Fruit fly (Drosophila melanogaster) whole organism, embryonic: ENCODE results near the gene Targ3.

Experiments used
- Bgb ChIP-seq: fragments of 200-800 bp; sonication (Bioruptor generic); IDR thresholded peaks from 2 replicates; pipeline ENCODE4 v1.3.6; 2022; ENCODE audit warnings: missing biosample characterization, missing genetic modification characterization; ENCODE audit not compliant: partially characterized antibody
- CG1024 ChIP-seq: fragments of 200-800 bp; sonication (Bioruptor generic); IDR thresholded peaks from 2 replicates; pipeline ENCODE4 v1.3.6; 2022; ENCODE audit warnings: missing biosample characterization, missing genetic modification characterization
- CG11504 ChIP-seq: fragments of 200-800 bp; sonication (Bioruptor generic); optimal IDR thresholded peaks from 3 replicates; lab custom pipeline; 2019; ENCODE audit warnings: missing biosample characterization, mild to moderate bottlenecking, missing genetic modification characterization, moderate library complexity
- CG12104 ChIP-seq: fragments of 200-800 bp; sonication (Bioruptor generic); optimal IDR thresholded peaks from 3 replicates; lab custom pipeline; 2016; ENCODE audit warnings: missing biosample characterization, missing genetic modification characterization
- CG12391 ChIP-seq: fragments of 200-800 bp; sonication (Bioruptor generic); optimal IDR thresholded peaks from 3 replicates; lab custom pipeline; 2018; ENCODE audit warnings: missing biosample characterization, mild to moderate bottlenecking, missing genetic modification characterization, moderate library complexity
- CG15514 ChIP-seq: fragments of 200-800 bp; sonication (Bioruptor generic); optimal IDR thresholded peaks from 3 replicates; lab custom pipeline; 2017; ENCODE audit warnings: missing biosample characterization, missing genetic modification characterization, mild to moderate bottlenecking, moderate library complexity, missing genetic modification reagents
- CG16813 ChIP-seq: fragments of 200-800 bp; sonication (Bioruptor generic); IDR thresholded peaks from 3 replicates; pipeline ENCODE4 v1.3.6; 2022; ENCODE audit warnings: missing biosample characterization, missing genetic modification characterization; ENCODE audit not compliant: partially characterized antibody
- CG17186 ChIP-seq: fragments of 200-800 bp; sonication (Bioruptor generic); optimal IDR thresholded peaks from 3 replicates; lab custom pipeline; 2017; ENCODE audit warnings: missing biosample characterization, missing genetic modification reagents, missing genetic modification characterization
- CG2120 ChIP-seq: fragments of 200-800 bp; sonication (Bioruptor generic); optimal IDR thresholded peaks from 3 replicates; lab custom pipeline; 2016; ENCODE audit warnings: missing biosample characterization, missing genetic modification characterization
- CG2889 ChIP-seq: fragments of 200-800 bp; sonication (Bioruptor generic); IDR thresholded peaks from 3 replicates; pipeline ENCODE4 v1.3.6; 2022; ENCODE audit warnings: missing biosample characterization, missing genetic modification characterization
- CG30020 ChIP-seq: fragments of 200-800 bp; optimal IDR thresholded peaks from 2 replicates; lab custom pipeline; 2019; ENCODE audit warnings: missing biosample characterization, mild to moderate bottlenecking, missing genetic modification characterization, moderate library complexity
- CG32772 ChIP-seq: fragments of 200-800 bp; sonication (Bioruptor generic); IDR thresholded peaks from 2 replicates; pipeline ENCODE4 v1.3.6; 2022; ENCODE audit warnings: missing biosample characterization, missing genetic modification characterization
- CG3281 ChIP-seq: fragments of 200-800 bp; sonication (Bioruptor generic); optimal IDR thresholded peaks from 3 replicates; lab custom pipeline; 2017; ENCODE audit warnings: missing biosample characterization, mild to moderate bottlenecking, missing genetic modification characterization
- CG3995 ChIP-seq: fragments of 200-800 bp; sonication (Bioruptor generic); optimal IDR thresholded peaks from 3 replicates; lab custom pipeline; 2016; ENCODE audit warnings: missing biosample characterization, missing genetic modification characterization
- CG4854 ChIP-seq: fragments of 200-800 bp; sonication (Bioruptor generic); optimal IDR thresholded peaks from 2 replicates; lab custom pipeline; 2016; ENCODE audit warnings: missing biosample characterization, missing genetic modification characterization, inconsistent platforms
- CG5953 ChIP-seq: fragments of 200-800 bp; sonication (Bioruptor generic); IDR thresholded peaks from 2 replicates; pipeline ENCODE4 v1.3.6; 2022; ENCODE audit warnings: missing biosample characterization, missing genetic modification characterization
- CG7928 ChIP-seq: fragments of 200-800 bp; sonication (Bioruptor generic); optimal IDR thresholded peaks from 2 replicates; lab custom pipeline; 2017; ENCODE audit warnings: missing biosample characterization, mild to moderate bottlenecking, missing genetic modification characterization
- CoRest ChIP-seq: fragments of 200-800 bp; sonication (Bioruptor generic); optimal IDR thresholded peaks from 3 replicates; lab custom pipeline; 2018; ENCODE audit warnings: missing biosample characterization, mild to moderate bottlenecking, missing genetic modification characterization, moderate library complexity
- Doc3 ChIP-seq: fragments of 200-800 bp; sonication (Bioruptor generic); IDR thresholded peaks from 3 replicates; pipeline ENCODE4 v1.3.6; 2022; ENCODE audit warnings: missing biosample characterization, missing genetic modification characterization; ENCODE audit not compliant: partially characterized antibody
- Ets65A ChIP-seq: fragments of 200-800 bp; sonication (Bioruptor generic); peaks from one replicate; lab custom pipeline; 2016; ENCODE audit warnings: missing biosample characterization, missing genetic modification characterization
- Fer1 ChIP-seq: fragments of 200-800 bp; sonication (Bioruptor generic); optimal IDR thresholded peaks from 2 replicates; lab custom pipeline; 2017; ENCODE audit warnings: missing biosample characterization, mild to moderate bottlenecking, missing genetic modification characterization
- Hand ChIP-seq: fragments of 200-800 bp; sonication (Bioruptor generic); optimal IDR thresholded peaks from 2 replicates; lab custom pipeline; 2017; ENCODE audit warnings: mild to moderate bottlenecking, missing biosample characterization, missing genetic modification reagents, missing genetic modification characterization
- Hmr ChIP-seq: fragments of 200-800 bp; sonication (Bioruptor generic); optimal IDR thresholded peaks from 3 replicates; lab custom pipeline; 2017; ENCODE audit warnings: mild to moderate bottlenecking, missing biosample characterization, missing genetic modification reagents, missing genetic modification characterization
- Hr51 ChIP-seq, 2 experiments: fragments of 200-800 bp; sonication (Bioruptor generic); optimal IDR thresholded peaks; 2 replicates in 1 of 2; 3 replicates in 1 of 2; lab custom pipeline; 2016 to 2018; ENCODE audit warnings: missing biosample characterization in 2 of 2, missing genetic modification characterization in 2 of 2, mild to moderate bottlenecking in 1 of 2, moderate library complexity in 1 of 2
- Hr78 ChIP-seq, 2 experiments: fragments of 200-800 bp in 1 of 2; fragments of >200 bp in 1 of 2; sonication (Bioruptor generic) in 1 of 2; optimal IDR thresholded peaks; 2 replicates each; lab custom pipeline; 2017 to 2019; ENCODE audit warnings: missing biosample characterization in 2 of 2, missing genetic modification characterization in 2 of 2, mild to moderate bottlenecking in 1 of 2, moderate library complexity in 1 of 2
- Mad ChIP-seq: fragments of 200-800 bp; sonication (Bioruptor generic); optimal IDR thresholded peaks from 2 replicates; lab custom pipeline; 2016; ENCODE audit warnings: missing biosample characterization, missing genetic modification characterization
- Max ChIP-seq: fragments of 200-800 bp; sonication (Bioruptor generic); optimal IDR thresholded peaks from 2 replicates; lab custom pipeline; 2016; ENCODE audit warnings: missing biosample characterization, mild to moderate bottlenecking, missing genetic modification characterization
- Pdp1 ChIP-seq, 2 experiments: fragments of 200-800 bp; sonication (Bioruptor generic); optimal IDR thresholded peaks; 3 replicates each; lab custom pipeline; 2016; ENCODE audit warnings: missing biosample characterization in 2 of 2, missing genetic modification characterization in 2 of 2, mild to moderate bottlenecking in 1 of 2, moderate library complexity in 1 of 2
- Sin3A ChIP-seq: fragments of >200 bp; optimal IDR thresholded peaks from 2 replicates; lab custom pipeline; 2018
- cg ChIP-seq: fragments of 200-800 bp; sonication (Bioruptor generic); optimal IDR thresholded peaks from 3 replicates; lab custom pipeline; 2019; ENCODE audit warnings: missing biosample characterization, mild to moderate bottlenecking, missing genetic modification characterization, moderate library complexity
- chn ChIP-seq: fragments of 200-800 bp; sonication (Bioruptor generic); optimal IDR thresholded peaks from 2 replicates; lab custom pipeline; 2016; ENCODE audit warnings: missing biosample characterization, missing genetic modification characterization
- crp ChIP-seq, 2 experiments: fragments of 200-800 bp; sonication (Bioruptor generic); optimal IDR thresholded peaks; 2 replicates in 1 of 2; 3 replicates in 1 of 2; lab custom pipeline; 2017; ENCODE audit warnings: missing biosample characterization in 2 of 2, missing genetic modification characterization in 2 of 2, mild to moderate bottlenecking in 1 of 2, moderate library complexity in 1 of 2
- eve ChIP-seq, 2 experiments: fragments of >200 bp; optimal IDR thresholded peaks; 2 replicates each; lab custom pipeline; 2017; ENCODE audit warnings: missing biosample characterization in 2 of 2, missing genetic modification characterization in 2 of 2
- fd96Cb ChIP-seq: fragments of 200-800 bp; sonication (Bioruptor generic); optimal IDR thresholded peaks from 2 replicates; lab custom pipeline; 2018; ENCODE audit warnings: missing biosample characterization, mild to moderate bottlenecking, missing genetic modification characterization, moderate library complexity
- fu2 ChIP-seq: fragments of 200-800 bp; sonication (Bioruptor generic); optimal IDR thresholded peaks from 2 replicates; lab custom pipeline; 2016; ENCODE audit warnings: missing biosample characterization, missing genetic modification characterization
- h ChIP-seq: fragments of >200 bp; optimal IDR thresholded peaks from 2 replicates; lab custom pipeline; 2017
- hbn ChIP-seq: fragments of 200-800 bp; sonication (Bioruptor generic); IDR thresholded peaks from 2 replicates; pipeline ENCODE4 v1.3.6; 2022; ENCODE audit warnings: missing biosample characterization, missing genetic modification characterization; ENCODE audit not compliant: partially characterized antibody
- ken ChIP-seq: fragments of 200-800 bp; sonication (Bioruptor generic); IDR thresholded peaks from 3 replicates; pipeline ENCODE4 v1.3.6; 2022; ENCODE audit warnings: missing biosample characterization, missing genetic modification characterization
- knrl ChIP-seq: fragments of 200-800 bp; sonication (Bioruptor generic); IDR thresholded peaks from 3 replicates; pipeline ENCODE4 v1.3.6; 2022; ENCODE audit warnings: missing biosample characterization, missing genetic modification characterization; ENCODE audit not compliant: partially characterized antibody
- nmo ChIP-seq: fragments of 200-800 bp; sonication (Bioruptor generic); optimal IDR thresholded peaks from 2 replicates; lab custom pipeline; 2018; ENCODE audit warnings: missing biosample characterization, mild to moderate bottlenecking, missing genetic modification characterization, moderate library complexity
- onecut ChIP-seq: fragments of 200-800 bp; sonication (Bioruptor generic); IDR thresholded peaks from 2 replicates; pipeline ENCODE4 v1.3.6; 2022; ENCODE audit warnings: missing biosample characterization, missing genetic modification characterization
- phol ChIP-seq: fragments of 200-800 bp; sonication (Bioruptor generic); optimal IDR thresholded peaks from 3 replicates; lab custom pipeline; 2018; ENCODE audit warnings: missing biosample characterization, mild to moderate bottlenecking, missing genetic modification characterization, moderate library complexity
- pros ChIP-seq: fragments of 200-800 bp; sonication (Bioruptor generic); optimal IDR thresholded peaks from 3 replicates; lab custom pipeline; 2019; ENCODE audit warnings: missing biosample characterization, mild to moderate bottlenecking, missing genetic modification characterization, moderate library complexity
- sens ChIP-seq: fragments of 200-800 bp; sonication (Bioruptor generic); peaks from one replicate; lab custom pipeline; 2016; ENCODE audit warnings: missing biosample characterization, missing genetic modification characterization
- sug ChIP-seq: fragments of 200-800 bp; optimal IDR thresholded peaks from 2 replicates; lab custom pipeline; 2019; ENCODE audit warnings: missing biosample characterization, mild to moderate bottlenecking, missing genetic modification characterization, moderate library complexity
- tll ChIP-seq, 2 experiments: fragments of 200-800 bp in 1 of 2; fragments of >200 bp in 1 of 2; sonication (Bioruptor generic) in 1 of 2; optimal IDR thresholded peaks; 2 replicates each; lab custom pipeline; 2017 to 2019; ENCODE audit warnings: missing biosample characterization in 2 of 2, missing genetic modification characterization in 2 of 2, mild to moderate bottlenecking in 1 of 2, moderate library complexity in 1 of 2
- zen2 ChIP-seq: fragments of 200-800 bp; sonication (Bioruptor generic); IDR thresholded peaks from 3 replicates; pipeline ENCODE4 v1.3.6; 2022; ENCODE audit warnings: missing biosample characterization, missing genetic modification characterization; ENCODE audit not compliant: partially characterized antibody

Targ3 gene

DNA sequence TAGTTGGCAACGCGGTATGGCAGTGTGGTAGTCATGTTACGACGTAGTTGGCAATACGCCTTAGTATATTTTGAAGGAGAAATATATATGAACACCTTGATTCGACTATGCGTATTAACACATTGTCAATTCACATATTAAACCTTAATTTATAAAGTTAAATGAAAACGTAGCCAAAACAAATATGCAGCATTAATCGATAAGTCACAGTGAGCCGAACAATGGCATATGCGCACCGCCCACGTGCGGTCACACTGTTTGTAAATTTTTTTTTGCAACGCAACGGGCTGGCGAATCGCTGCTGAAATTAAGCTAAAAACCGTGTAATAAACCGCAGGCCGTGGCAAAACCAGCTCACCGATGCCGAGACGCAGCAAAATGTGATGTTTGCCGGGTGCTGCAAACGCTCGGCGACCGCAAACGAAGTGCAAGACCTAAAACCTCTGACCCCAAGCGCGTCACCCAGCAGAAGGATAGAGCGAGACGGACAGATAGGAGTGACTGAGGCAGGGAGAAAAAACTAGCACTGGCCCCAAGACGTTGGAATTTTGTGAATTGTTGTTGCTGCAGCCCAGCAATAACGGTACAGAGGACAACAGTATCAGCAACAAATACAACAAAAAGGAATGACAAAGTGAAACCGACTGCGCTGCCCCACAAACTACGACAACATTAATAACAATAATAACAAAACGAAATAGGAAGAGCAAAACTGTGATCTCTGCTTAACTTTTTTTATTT lies 20.9 kb upstream of the Targ3 start (continued):
- TF ChIP-seq CG3281 (GFP tag; lab: Kevin White, UChicago) = no peak
- peak; percentile 11 for TF ChIP-seq Mad (GFP tag; lab: Kevin White, UChicago)
- TF ChIP-seq tll (GFP tag; optimal IDR thresholded peaks at IDR 0.05; lab: Kevin White, UChicago) = peak in 1 of 2 experiments; percentile 33
- TF ChIP-seq cg = no peak
- TF ChIP-seq Fer1 (GFP tag; lab: Kevin White, UChicago) = no peak
- no peak for TF ChIP-seq CG5953 (GFP tag; lab: Robert Waterston, UW)
- TF ChIP-seq sug = peak; percentile 27
- peak in 1 of 2 experiments; percentile 18 for TF ChIP-seq crp (GFP tag; optimal IDR thresholded peaks at IDR 0.05; lab: Kevin White, UChicago)
- peak; percentile 3 for TF ChIP-seq CG30020
- TF ChIP-seq eve (GFP tag; optimal IDR thresholded peaks at IDR 0.05; lab: Kevin White, UChicago) = no peak
- TF ChIP-seq fu2 (GFP tag; lab: Kevin White, UChicago) = no peak
- no peak for TF ChIP-seq Hr51 (GFP tag; optimal IDR thresholded peaks at IDR 0.05; lab: Kevin White, UChicago)
- TF ChIP-seq h (lab: Kevin White, UChicago) = no peak
- TF ChIP-seq CG16813 (GFP tag; lab: Robert Waterston, UW) = 0 out of 3 replicates have a peak, but pooled peaks have one; percentile 44
- TF ChIP-seq Doc3 (GFP tag; lab: Robert Waterston, UW) = 0 out of 3 replicates have a peak, but pooled peaks have one; percentile 20
- peak; percentile 33; the same call in 1 of the 2 replicates for TF ChIP-seq hbn (GFP tag; lab: Robert Waterston, UW)
- TF ChIP-seq zen2 (GFP tag; lab: Robert Waterston, UW) = no peak
- TF ChIP-seq CoRest (tag; lab: Kevin White, UChicago) = peak; percentile 39
- peak; percentile 69 for TF ChIP-seq CG17186 (GFP tag; lab: Kevin White, UChicago)
- TF ChIP-seq onecut = peak; percentile 11; the same call in 1 of the 2 replicates
- no peak for TF ChIP-seq Hand (GFP tag; lab: Kevin White, UChicago)
- peak; percentile 85 for TF ChIP-seq sens
- TF ChIP-seq Ets65A (GFP tag; lab: Kevin White, UChicago) = peak; percentile 13
- TF ChIP-seq Sin3A (lab: Kevin White, UChicago) = peak; percentile 95
- TF ChIP-seq phol (tag; lab: Kevin White, UChicago) = peak; percentile 65
- no peak for TF ChIP-seq ken (GFP tag; lab: Robert Waterston, UW)
- TF ChIP-seq CG15514 (GFP tag; lab: Kevin White, UChicago) = peak; percentile 54
- peak; percentile 76 for TF ChIP-seq CG32772 (GFP tag; lab: Robert Waterston, UW)
- TF ChIP-seq CG12391 = peak; percentile 32
- peak; percentile 97 for TF ChIP-seq CG4854 (GFP tag; lab: Kevin White, UChicago)
- no peak for TF ChIP-seq CG2889 (GFP tag; lab: Robert Waterston, UW)
- peak; percentile 58 for TF ChIP-seq knrl (GFP tag; lab: Robert Waterston, UW)
- peak in 1 of 2 experiments; percentile 42 for TF ChIP-seq Pdp1 (GFP tag; optimal IDR thresholded peaks at IDR 0.05; lab: Kevin White, UChicago)
- no peak for TF ChIP-seq pros (GFP tag; lab: Kevin White, UChicago)
- TF ChIP-seq nmo = peak; percentile 67
- no peak for TF ChIP-seq CG1024 (GFP tag; lab: Robert Waterston, UW)
- TF ChIP-seq CG11504 (tag; lab: Kevin White, UChicago) = peak; percentile 28
- TF ChIP-seq CG3995 (GFP tag; lab: Kevin White, UChicago) = peak; percentile 92
- TF ChIP-seq CG2120 = peak; percentile 36
- no peak for TF ChIP-seq fd96Cb (tag; lab: Kevin White, UChicago)
- TF ChIP-seq Hr78 (GFP tag; optimal IDR thresholded peaks at IDR 0.05; lab: Kevin White, UChicago) = peak in 1 of 2 experiments; percentile 97
- TF ChIP-seq CG12104 = no peak
- TF ChIP-seq CG7928 (GFP tag; lab: Kevin White, UChicago) = peak; percentile 10
- TF ChIP-seq Bgb (GFP tag; lab: Robert Waterston, UW) = 0 out of 2 replicates have a peak, but pooled peaks have one; percentile 4
- TF ChIP-seq Max = peak; percentile 22
- TF ChIP-seq chn (GFP tag; lab: Kevin White, UChicago) = peak; percentile 45
- peak; percentile 39 for TF ChIP-seq Hmr
